Worm (Caenorhabditis elegans) whole organism, L3 larva: ENCODE measurements around the gene T16G12.4.

ENCODE experiments used
- R02D3.7 ChIP-seq: fragments of 150-350 bp; optimal IDR thresholded peaks from 2 replicates; lab custom pipeline; 2014; ENCODE audit warnings: missing biosample characterization, missing genetic modification characterization
- aly-2 ChIP-seq: fragments of 150-350 bp; optimal IDR thresholded peaks from 2 replicates; lab custom pipeline; 2014; ENCODE audit warnings: missing biosample characterization, missing genetic modification characterization
- ceh-28 ChIP-seq: fragments of 150-350 bp; optimal IDR thresholded peaks from 2 replicates; lab custom pipeline; 2014; ENCODE audit warnings: missing biosample characterization, missing genetic modification reagents, missing genetic modification characterization
- ceh-82 ChIP-seq: fragments of 150-350 bp; optimal IDR thresholded peaks from 2 replicates; lab custom pipeline; 2014; ENCODE audit warnings: missing biosample characterization, missing genetic modification characterization
- ceh-9 ChIP-seq: sonication (generic microtip); optimal IDR thresholded peaks from 2 replicates; lab custom pipeline; 2018; ENCODE audit warnings: missing biosample characterization, missing genetic modification characterization
- daf-12 ChIP-seq: fragments of 150-350 bp; optimal IDR thresholded peaks from 2 replicates; lab custom pipeline; 2014; ENCODE audit warnings: missing biosample characterization, missing genetic modification reagents, missing genetic modification characterization
- egl-27 ChIP-seq: sonication (generic microtip); optimal IDR thresholded peaks from 4 replicates; lab custom pipeline; 2017; ENCODE audit warnings: missing biosample characterization, missing genetic modification reagents, missing genetic modification characterization
- egl-5 ChIP-seq: fragments of 150-350 bp; optimal IDR thresholded peaks from 2 replicates; lab custom pipeline; 2017; ENCODE audit warnings: missing biosample characterization, missing genetic modification reagents, missing genetic modification characterization, inconsistent platforms
- elt-1 ChIP-seq: fragments of 150-350 bp; optimal IDR thresholded peaks from 2 replicates; lab custom pipeline; 2014; ENCODE audit warnings: missing biosample characterization, missing genetic modification characterization
- elt-2 ChIP-seq: sonication (generic microtip); optimal IDR thresholded peaks from 2 replicates; lab custom pipeline; 2016; ENCODE audit warnings: missing genetic modification reagents, mild to moderate bottlenecking, missing genetic modification characterization, missing compliant biosample characterization
- elt-3 ChIP-seq, 3 experiments: fragments of 150-350 bp in 1 of 3; sonication (generic microtip) in 2 of 3; optimal IDR thresholded peaks; 2 replicates in 2 of 3; 4 replicates in 1 of 3; lab custom pipeline; 2014 to 2017; ENCODE audit warnings: missing biosample characterization in 3 of 3, missing genetic modification characterization in 3 of 3
- eor-1 ChIP-seq, 2 experiments: fragments of 150-350 bp; optimal IDR thresholded peaks; 2 replicates each; lab custom pipeline; 2014 to 2018; ENCODE audit warnings: missing biosample characterization in 2 of 2, missing genetic modification characterization in 2 of 2
- fkh-10 ChIP-seq: sonication (generic microtip); optimal IDR thresholded peaks from 2 replicates; lab custom pipeline; 2017; ENCODE audit warnings: missing biosample characterization, missing genetic modification reagents, missing genetic modification characterization
- fkh-2 ChIP-seq: fragments of 150-350 bp; optimal IDR thresholded peaks from 2 replicates; lab custom pipeline; 2014; ENCODE audit warnings: missing biosample characterization, missing genetic modification reagents, missing genetic modification characterization
- fos-1 ChIP-seq: fragments of 150-350 bp; optimal IDR thresholded peaks from 2 replicates; lab custom pipeline; 2014; ENCODE audit warnings: missing biosample characterization, missing genetic modification characterization
- hmg-11 ChIP-seq: sonication (generic microtip); optimal IDR thresholded peaks from 2 replicates; lab custom pipeline; 2016; ENCODE audit warnings: missing genetic modification characterization, missing compliant biosample characterization
- jun-1 ChIP-seq: fragments of 150-350 bp; optimal IDR thresholded peaks from 2 replicates; lab custom pipeline; 2014; ENCODE audit warnings: missing biosample characterization, missing genetic modification reagents, missing genetic modification characterization
- lin-39 ChIP-seq: fragments of 150-350 bp; optimal IDR thresholded peaks from 2 replicates; lab custom pipeline; 2018; ENCODE audit warnings: missing biosample characterization, missing genetic modification reagents, missing genetic modification characterization
- lsy-12 ChIP-seq: sonication (generic microtip); optimal IDR thresholded peaks from 2 replicates; lab custom pipeline; 2016; ENCODE audit warnings: mild to moderate bottlenecking, missing genetic modification characterization, missing compliant biosample characterization
- mml-1 ChIP-seq: fragments of 150-350 bp; sonication (generic microtip); optimal IDR thresholded peaks from 3 replicates; lab custom pipeline; 2014; ENCODE audit warnings: missing biosample characterization, missing genetic modification characterization
- nhr-11 ChIP-seq: fragments of 150-350 bp; optimal IDR thresholded peaks from 2 replicates; lab custom pipeline; 2014; ENCODE audit warnings: missing biosample characterization, missing genetic modification characterization
- nhr-12 ChIP-seq: fragments of 150-350 bp; optimal IDR thresholded peaks from 2 replicates; lab custom pipeline; 2014; ENCODE audit warnings: missing biosample characterization, missing genetic modification characterization
- nhr-23 ChIP-seq: fragments of 150-350 bp; optimal IDR thresholded peaks from 2 replicates; lab custom pipeline; 2014; ENCODE audit warnings: missing biosample characterization, missing genetic modification reagents, missing genetic modification characterization
- nhr-237 ChIP-seq: fragments of 150-350 bp; optimal IDR thresholded peaks from 2 replicates; lab custom pipeline; 2014; ENCODE audit warnings: missing biosample characterization, missing genetic modification characterization
- nhr-25 ChIP-seq: sonication (generic microtip); optimal IDR thresholded peaks from 2 replicates; lab custom pipeline; 2017; ENCODE audit warnings: missing biosample characterization, missing genetic modification characterization
- nhr-28 ChIP-seq: fragments of 150-350 bp; optimal IDR thresholded peaks from 2 replicates; lab custom pipeline; 2014; ENCODE audit warnings: missing biosample characterization, missing genetic modification characterization
- nhr-67 ChIP-seq: fragments of 150-350 bp; optimal IDR thresholded peaks from 2 replicates; lab custom pipeline; 2014; ENCODE audit warnings: missing biosample characterization, missing genetic modification characterization
- nhr-76 ChIP-seq: fragments of 150-350 bp; sonication (generic microtip); optimal IDR thresholded peaks from 5 replicates; lab custom pipeline; 2014; ENCODE audit warnings: missing biosample characterization, missing genetic modification characterization
- nhr-77 ChIP-seq: fragments of 150-350 bp; optimal IDR thresholded peaks from 2 replicates; lab custom pipeline; 2014; ENCODE audit warnings: missing biosample characterization, missing genetic modification characterization
- pha-4 ChIP-seq: fragments of 150-350 bp; optimal IDR thresholded peaks from 2 replicates; lab custom pipeline; 2014; ENCODE audit warnings: missing biosample characterization, missing genetic modification reagents, missing genetic modification characterization
- pqm-1 ChIP-seq: fragments of 150-350 bp; optimal IDR thresholded peaks from 2 replicates; lab custom pipeline; 2017; ENCODE audit warnings: missing biosample characterization, missing genetic modification characterization, inconsistent platforms
- sea-2 ChIP-seq: fragments of 150-350 bp; sonication (generic microtip); optimal IDR thresholded peaks from 4 replicates; lab custom pipeline; 2014; ENCODE audit warnings: missing biosample characterization, missing genetic modification reagents, missing genetic modification characterization
- skn-1 ChIP-seq: fragments of 150-350 bp; optimal IDR thresholded peaks from 2 replicates; lab custom pipeline; 2014; ENCODE audit warnings: missing biosample characterization, missing genetic modification characterization
- snpc-4 ChIP-seq: fragments of 150-350 bp; optimal IDR thresholded peaks from 2 replicates; lab custom pipeline; 2014; ENCODE audit warnings: missing biosample characterization, missing genetic modification characterization
- unc-39 ChIP-seq: sonication (generic microtip); optimal IDR thresholded peaks from 4 replicates; lab custom pipeline; 2017; ENCODE audit warnings: missing biosample characterization, missing genetic modification characterization
- unc-62 ChIP-seq: fragments of 150-350 bp; sonication (generic microtip); optimal IDR thresholded peaks from 4 replicates; lab custom pipeline; 2014; ENCODE audit warnings: missing biosample characterization, missing genetic modification reagents, missing genetic modification characterization
- zag-1 ChIP-seq: fragments of 150-350 bp; optimal IDR thresholded peaks from 2 replicates; lab custom pipeline; 2014; ENCODE audit warnings: missing biosample characterization, missing genetic modification characterization
- ztf-11 ChIP-seq: fragments of 150-350 bp; optimal IDR thresholded peaks from 2 replicates; lab custom pipeline; 2014; ENCODE audit warnings: missing biosample characterization, missing genetic modification characterization
- ztf-4 ChIP-seq: fragments of 150-350 bp; optimal IDR thresholded peaks from 2 replicates; lab custom pipeline; 2014; ENCODE audit warnings: missing biosample characterization, missing genetic modification characterization

T16G12.4 gene

DNA sequence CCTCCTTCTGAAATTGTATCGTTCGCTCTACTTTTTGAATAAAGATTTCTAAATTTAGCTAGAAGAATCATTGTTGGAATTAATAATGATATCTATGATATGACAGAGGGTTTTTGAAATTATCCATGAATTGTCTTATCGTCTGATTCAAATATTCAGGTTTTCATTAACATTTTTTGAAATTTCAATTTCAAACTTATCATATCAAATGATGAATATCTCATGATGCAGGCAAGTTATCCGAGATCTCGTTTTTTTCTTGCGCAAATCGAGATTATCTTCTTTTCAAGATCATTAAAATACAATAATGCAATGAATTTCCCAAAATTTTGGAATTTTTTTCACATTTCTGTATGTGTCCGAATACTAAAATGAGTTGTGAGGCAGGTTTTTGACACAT lies 40.4 kb downstream of the T16G12.4 start, which contains the start of gene spop-1:
TSS of gene spop-1 (minus strand) at position 101 of the 400 bp plus-strand sequence.
- TF ChIP-seq egl-27 (tag; lab: Kevin White, UChicago): no peak
- TF ChIP-seq ztf-4: no peak
- no peak for TF ChIP-seq elt-1 (tag; lab: Kevin White, UChicago)
- TF ChIP-seq nhr-67 (tag; lab: Kevin White, UChicago): no peak
- TF ChIP-seq nhr-237 (tag; lab: Kevin White, UChicago): no peak
- TF ChIP-seq skn-1: no peak
- TF ChIP-seq sea-2: no peak
- no peak for TF ChIP-seq nhr-12 (tag; lab: Kevin White, UChicago)
- TF ChIP-seq nhr-76 (tag; lab: Kevin White, UChicago): no peak
- no peak for TF ChIP-seq nhr-23 (tag; lab: Kevin White, UChicago)
- no peak for TF ChIP-seq lsy-12 (tag; lab: Kevin White, UChicago)
- TF ChIP-seq unc-39 (tag; lab: Kevin White, UChicago): no peak
- TF ChIP-seq jun-1 (tag; lab: Kevin White, UChicago): no peak
- no peak for TF ChIP-seq snpc-4 (tag; lab: Kevin White, UChicago)
- TF ChIP-seq ceh-28: no peak
- TF ChIP-seq elt-3 (tag; optimal IDR thresholded peaks at IDR 0.05; lab: Kevin White, UChicago): no peak
- TF ChIP-seq, all 47 proteins: peak for 0

DNA sequence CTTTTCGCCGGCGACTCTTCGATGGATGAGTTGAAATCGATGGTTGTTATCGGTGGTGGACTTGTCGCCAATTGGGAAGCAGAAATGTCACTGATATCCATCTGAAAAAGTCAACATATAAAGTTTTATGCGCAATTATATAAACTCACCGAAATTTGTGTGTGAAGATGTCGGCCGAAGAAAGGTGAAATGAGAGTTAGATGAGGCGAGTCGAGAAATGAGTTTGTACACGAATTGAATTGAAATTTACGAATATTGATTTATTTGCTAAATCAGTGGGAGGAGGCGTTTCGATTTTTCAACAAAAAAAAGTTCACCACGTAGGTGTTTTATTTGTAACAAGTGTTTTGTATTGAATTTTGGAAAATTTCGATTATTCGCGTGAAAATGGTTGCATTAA lies 43.7 kb downstream of the T16G12.4 start, which contains the start of gene kel-10:
TSS of gene kel-10 (minus strand) at position 101 of the 400 bp plus-strand sequence.
- TF ChIP-seq eor-1 (tag; optimal IDR thresholded peaks at IDR 0.05; lab: Kevin White, UChicago) (no peak), nhr-76 (tag; lab: Kevin White, UChicago) (no peak), fkh-2 (tag; lab: Kevin White, UChicago) (no peak), mml-1 (tag; lab: Kevin White, UChicago) (no peak), egl-5 (tag; lab: Kevin White, UChicago) (no peak), fos-1 (no peak), nhr-11 (tag; lab: Kevin White, UChicago) (no peak), lin-39 (tag; lab: Kevin White, UChicago) (no peak), elt-2 (no peak), pha-4 (tag; lab: Kevin White, UChicago) (no peak), aly-2 (tag; lab: Kevin White, UChicago) (no peak), daf-12 (tag; lab: Kevin White, UChicago) (no peak), fkh-10 (GFP tag; lab: Kevin White, UChicago) (no peak), ceh-82 (no peak), skn-1 (no peak), hmg-11 (no peak), unc-62 (no peak), nhr-25 (tag; lab: Kevin White, UChicago) (no peak), zag-1 (tag; lab: Kevin White, UChicago) (no peak), ztf-4 (no peak)

DNA sequence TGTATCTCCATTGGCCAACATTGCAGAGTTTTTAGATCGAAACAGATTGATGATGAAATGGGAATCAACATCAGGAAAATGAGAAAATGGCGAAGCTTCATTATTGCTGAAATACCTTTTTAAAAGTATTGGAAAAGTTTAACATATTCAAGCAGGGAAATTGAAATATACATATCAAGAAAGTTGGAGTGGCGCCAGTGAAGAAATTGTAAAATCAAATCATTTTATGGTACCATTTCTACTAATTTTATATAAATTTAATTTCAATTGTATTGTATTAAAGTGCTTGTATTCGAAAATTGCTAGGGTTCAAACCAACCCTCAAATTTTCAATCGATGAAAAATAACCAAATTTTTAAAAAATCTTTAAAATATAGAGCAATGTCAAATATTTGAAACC lies 48.8 kb downstream of the T16G12.4 start, which contains the start of gene srt-55:
TSS of gene srt-55 (minus strand) at position 101 of the 400 bp plus-strand sequence.
- TF ChIP-seq jun-1 (tag; lab: Kevin White, UChicago) (no peak), nhr-77 (tag; lab: Kevin White, UChicago) (no peak), elt-2 (no peak), egl-5 (tag; lab: Kevin White, UChicago) (no peak), fkh-2 (tag; lab: Kevin White, UChicago) (no peak), daf-12 (tag; lab: Kevin White, UChicago) (no peak), nhr-25 (tag; lab: Kevin White, UChicago) (no peak), mml-1 (tag; lab: Kevin White, UChicago) (no peak), elt-3 (tag; optimal IDR thresholded peaks at IDR 0.05; lab: Kevin White, UChicago) (no peak), nhr-76 (tag; lab: Kevin White, UChicago) (no peak), pqm-1 (tag; lab: Kevin White, UChicago) (no peak), aly-2 (tag; lab: Kevin White, UChicago) (no peak), egl-27 (tag; lab: Kevin White, UChicago) (no peak), ztf-11 (tag; lab: Kevin White, UChicago) (no peak), nhr-28 (tag; lab: Kevin White, UChicago) (no peak), eor-1 (tag; optimal IDR thresholded peaks at IDR 0.05; lab: Kevin White, UChicago) (no peak), ceh-9 (tag; lab: Kevin White, UChicago) (no peak), R02D3.7 (tag; lab: Kevin White, UChicago) (no peak), elt-1 (tag; lab: Kevin White, UChicago) (no peak)
